Worm (Caenorhabditis elegans) whole organism, L3 larva: ENCODE measurements around the gene str-229.

ENCODE experiments used
- ama-1 ChIP-seq: fragments of 150-350 bp; optimal IDR thresholded peaks from 2 replicates; lab custom pipeline; 2018
- ceh-28 ChIP-seq: fragments of 150-350 bp; optimal IDR thresholded peaks from 2 replicates; lab custom pipeline; 2014; ENCODE audit warnings: missing biosample characterization, missing genetic modification reagents, missing genetic modification characterization
- ceh-82 ChIP-seq: fragments of 150-350 bp; optimal IDR thresholded peaks from 2 replicates; lab custom pipeline; 2014; ENCODE audit warnings: missing biosample characterization, missing genetic modification characterization
- ceh-9 ChIP-seq: sonication (generic microtip); optimal IDR thresholded peaks from 2 replicates; lab custom pipeline; 2018; ENCODE audit warnings: missing biosample characterization, missing genetic modification characterization
- daf-12 ChIP-seq: fragments of 150-350 bp; optimal IDR thresholded peaks from 2 replicates; lab custom pipeline; 2014; ENCODE audit warnings: missing biosample characterization, missing genetic modification reagents, missing genetic modification characterization
- egl-5 ChIP-seq: fragments of 150-350 bp; optimal IDR thresholded peaks from 2 replicates; lab custom pipeline; 2017; ENCODE audit warnings: missing biosample characterization, missing genetic modification reagents, missing genetic modification characterization, inconsistent platforms
- elt-1 ChIP-seq: fragments of 150-350 bp; optimal IDR thresholded peaks from 2 replicates; lab custom pipeline; 2014; ENCODE audit warnings: missing biosample characterization, missing genetic modification characterization
- elt-2 ChIP-seq: sonication (generic microtip); optimal IDR thresholded peaks from 2 replicates; lab custom pipeline; 2016; ENCODE audit warnings: missing genetic modification reagents, mild to moderate bottlenecking, missing genetic modification characterization, missing compliant biosample characterization
- elt-3 ChIP-seq, 3 experiments: fragments of 150-350 bp in 1 of 3; sonication (generic microtip) in 2 of 3; optimal IDR thresholded peaks; 2 replicates in 2 of 3; 4 replicates in 1 of 3; lab custom pipeline; 2014 to 2017; ENCODE audit warnings: missing biosample characterization in 3 of 3, missing genetic modification characterization in 3 of 3
- eor-1 ChIP-seq, 2 experiments: fragments of 150-350 bp; optimal IDR thresholded peaks; 2 replicates each; lab custom pipeline; 2014 to 2018; ENCODE audit warnings: missing biosample characterization in 2 of 2, missing genetic modification characterization in 2 of 2
- fkh-10 ChIP-seq: sonication (generic microtip); optimal IDR thresholded peaks from 2 replicates; lab custom pipeline; 2017; ENCODE audit warnings: missing biosample characterization, missing genetic modification reagents, missing genetic modification characterization
- fkh-2 ChIP-seq: fragments of 150-350 bp; optimal IDR thresholded peaks from 2 replicates; lab custom pipeline; 2014; ENCODE audit warnings: missing biosample characterization, missing genetic modification reagents, missing genetic modification characterization
- fos-1 ChIP-seq: fragments of 150-350 bp; optimal IDR thresholded peaks from 2 replicates; lab custom pipeline; 2014; ENCODE audit warnings: missing biosample characterization, missing genetic modification characterization
- hmg-11 ChIP-seq: sonication (generic microtip); optimal IDR thresholded peaks from 2 replicates; lab custom pipeline; 2016; ENCODE audit warnings: missing genetic modification characterization, missing compliant biosample characterization
- lin-39 ChIP-seq: fragments of 150-350 bp; optimal IDR thresholded peaks from 2 replicates; lab custom pipeline; 2018; ENCODE audit warnings: missing biosample characterization, missing genetic modification reagents, missing genetic modification characterization
- mdl-1 ChIP-seq: fragments of 150-350 bp; optimal IDR thresholded peaks from 2 replicates; lab custom pipeline; 2014; ENCODE audit warnings: missing biosample characterization, missing genetic modification characterization
- mml-1 ChIP-seq: fragments of 150-350 bp; sonication (generic microtip); optimal IDR thresholded peaks from 3 replicates; lab custom pipeline; 2014; ENCODE audit warnings: missing biosample characterization, missing genetic modification characterization
- nfya-1 ChIP-seq: sonication (generic microtip); optimal IDR thresholded peaks from 2 replicates; lab custom pipeline; 2017; ENCODE audit warnings: missing genetic modification characterization, mild to moderate bottlenecking, missing compliant biosample characterization, antibody characterized with exemption, moderate library complexity; ENCODE audit not compliant: insufficient read depth
- nhr-11 ChIP-seq: fragments of 150-350 bp; optimal IDR thresholded peaks from 2 replicates; lab custom pipeline; 2014; ENCODE audit warnings: missing biosample characterization, missing genetic modification characterization
- nhr-12 ChIP-seq: fragments of 150-350 bp; optimal IDR thresholded peaks from 2 replicates; lab custom pipeline; 2014; ENCODE audit warnings: missing biosample characterization, missing genetic modification characterization
- nhr-23 ChIP-seq: fragments of 150-350 bp; optimal IDR thresholded peaks from 2 replicates; lab custom pipeline; 2014; ENCODE audit warnings: missing biosample characterization, missing genetic modification reagents, missing genetic modification characterization
- nhr-25 ChIP-seq: sonication (generic microtip); optimal IDR thresholded peaks from 2 replicates; lab custom pipeline; 2017; ENCODE audit warnings: missing biosample characterization, missing genetic modification characterization
- nhr-28 ChIP-seq: fragments of 150-350 bp; optimal IDR thresholded peaks from 2 replicates; lab custom pipeline; 2014; ENCODE audit warnings: missing biosample characterization, missing genetic modification characterization
- nhr-43 ChIP-seq: sonication (generic microtip); optimal IDR thresholded peaks from 2 replicates; lab custom pipeline; 2016; ENCODE audit warnings: mild to moderate bottlenecking, missing genetic modification characterization, missing compliant biosample characterization; ENCODE audit not compliant: poor library complexity, severe bottlenecking
- nhr-67 ChIP-seq: fragments of 150-350 bp; optimal IDR thresholded peaks from 2 replicates; lab custom pipeline; 2014; ENCODE audit warnings: missing biosample characterization, missing genetic modification characterization
- nhr-76 ChIP-seq: fragments of 150-350 bp; sonication (generic microtip); optimal IDR thresholded peaks from 5 replicates; lab custom pipeline; 2014; ENCODE audit warnings: missing biosample characterization, missing genetic modification characterization
- pqm-1 ChIP-seq: fragments of 150-350 bp; optimal IDR thresholded peaks from 2 replicates; lab custom pipeline; 2017; ENCODE audit warnings: missing biosample characterization, missing genetic modification characterization, inconsistent platforms
- sea-2 ChIP-seq: fragments of 150-350 bp; sonication (generic microtip); optimal IDR thresholded peaks from 4 replicates; lab custom pipeline; 2014; ENCODE audit warnings: missing biosample characterization, missing genetic modification reagents, missing genetic modification characterization
- skn-1 ChIP-seq: fragments of 150-350 bp; optimal IDR thresholded peaks from 2 replicates; lab custom pipeline; 2014; ENCODE audit warnings: missing biosample characterization, missing genetic modification characterization
- snpc-4 ChIP-seq: fragments of 150-350 bp; optimal IDR thresholded peaks from 2 replicates; lab custom pipeline; 2014; ENCODE audit warnings: missing biosample characterization, missing genetic modification characterization
- tbx-2 ChIP-seq: sonication (generic microtip); optimal IDR thresholded peaks from 2 replicates; lab custom pipeline; 2016; ENCODE audit warnings: mild to moderate bottlenecking, missing genetic modification characterization, missing compliant biosample characterization
- unc-39 ChIP-seq: sonication (generic microtip); optimal IDR thresholded peaks from 4 replicates; lab custom pipeline; 2017; ENCODE audit warnings: missing biosample characterization, missing genetic modification characterization
- unc-62 ChIP-seq: fragments of 150-350 bp; sonication (generic microtip); optimal IDR thresholded peaks from 4 replicates; lab custom pipeline; 2014; ENCODE audit warnings: missing biosample characterization, missing genetic modification reagents, missing genetic modification characterization
- zag-1 ChIP-seq: fragments of 150-350 bp; optimal IDR thresholded peaks from 2 replicates; lab custom pipeline; 2014; ENCODE audit warnings: missing biosample characterization, missing genetic modification characterization
- ztf-11 ChIP-seq: fragments of 150-350 bp; optimal IDR thresholded peaks from 2 replicates; lab custom pipeline; 2014; ENCODE audit warnings: missing biosample characterization, missing genetic modification characterization
- ztf-4 ChIP-seq: fragments of 150-350 bp; optimal IDR thresholded peaks from 2 replicates; lab custom pipeline; 2014; ENCODE audit warnings: missing biosample characterization, missing genetic modification characterization

Gene str-229

DNA sequence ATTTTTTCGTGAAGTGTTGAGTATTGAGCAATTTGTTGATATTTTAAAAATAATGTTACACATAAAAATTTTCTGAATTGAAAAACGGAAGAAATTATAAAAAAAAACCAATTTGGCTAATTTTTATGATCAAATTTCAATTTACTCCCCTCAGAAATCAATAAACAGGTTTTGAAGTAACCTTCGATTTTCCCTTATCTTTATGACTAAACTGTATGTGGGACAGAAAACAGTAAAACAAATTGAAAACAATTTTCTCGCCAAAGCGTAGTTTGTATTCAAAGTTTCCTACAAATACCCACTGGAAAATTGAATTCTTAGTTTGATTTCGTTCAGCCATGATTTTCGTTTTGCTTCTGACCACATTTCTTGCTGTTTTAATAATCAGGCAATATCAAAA is 36.4 kb upstream of the str-229 start, which contains the start of gene cyp-35B1:
Gene cyp-35B1 (plus strand): TSS at position 244 of the 400 bp plus-strand sequence.
- TF ChIP-seq unc-62 (GFP tag; lab: Kevin White, UChicago) (no peak), snpc-4 (tag; lab: Kevin White, UChicago) (no peak), ceh-28 (tag; lab: Kevin White, UChicago) (peak; percentile 19), elt-3 (tag; optimal IDR thresholded peaks at IDR 0.05; lab: Kevin White, UChicago) (no peak), ceh-82 (tag; lab: Kevin White, UChicago) (no peak), daf-12 (tag; lab: Kevin White, UChicago) (no peak)

DNA sequence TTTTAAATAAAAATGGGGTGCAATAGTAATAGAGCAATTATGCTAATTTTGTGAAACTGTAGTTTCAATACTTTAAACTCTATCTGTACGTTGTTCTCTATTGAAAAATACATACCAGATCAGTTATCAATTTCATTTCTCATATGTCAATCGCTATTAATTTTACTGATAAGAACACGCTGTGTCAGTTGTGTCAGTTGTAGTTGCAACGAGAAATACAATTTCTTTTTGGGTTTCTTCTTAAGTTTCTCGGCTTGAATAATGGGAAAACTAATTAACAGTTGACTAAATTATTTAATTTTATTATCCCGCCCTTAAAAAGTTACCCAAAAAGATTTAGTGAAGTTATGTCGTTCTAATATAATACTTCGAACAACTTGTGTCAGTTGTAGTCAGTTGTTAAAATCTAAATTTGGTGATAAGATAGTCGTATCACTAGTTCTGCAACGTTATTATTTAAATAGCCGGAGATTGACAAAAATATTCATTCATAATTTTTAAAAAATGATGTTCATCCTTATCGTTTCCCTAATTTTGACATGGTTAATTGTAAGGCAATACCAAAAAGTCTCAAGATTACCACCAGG is 33.6 kb upstream of the str-229 start, which contains the start of gene cyp-35A5:
Gene cyp-35A5 (plus strand): TSS at position 435 of the 587 bp plus-strand sequence.
- no peak for TF ChIP-seq ceh-82 (tag; lab: Kevin White, UChicago)
- no peak for TF ChIP-seq nhr-28 (tag; lab: Kevin White, UChicago)
- TF ChIP-seq tbx-2 (tag; lab: Kevin White, UChicago), result no peak
- no peak for TF ChIP-seq unc-39
- no peak for TF ChIP-seq fkh-10 (GFP tag; lab: Kevin White, UChicago)
- TF ChIP-seq eor-1 (tag; optimal IDR thresholded peaks at IDR 0.05; lab: Kevin White, UChicago), result no peak
- peak; percentile 78 for TF ChIP-seq elt-2 (tag; lab: Kevin White, UChicago)
- no peak for TF ChIP-seq nhr-43 (tag; lab: Kevin White, UChicago)
- peak; percentile 0 for TF ChIP-seq pqm-1 (tag; lab: Kevin White, UChicago)
- no peak for TF ChIP-seq nhr-67
- no peak for TF ChIP-seq ztf-11
- TF ChIP-seq lin-39 (tag; lab: Kevin White, UChicago), result no peak
- no peak for TF ChIP-seq nhr-76 (tag; lab: Kevin White, UChicago)
- TF ChIP-seq fkh-2 (tag; lab: Kevin White, UChicago), result no peak
- no peak for TF ChIP-seq ztf-4 (tag; lab: Kevin White, UChicago)
- no peak for TF ChIP-seq nhr-12

DNA sequence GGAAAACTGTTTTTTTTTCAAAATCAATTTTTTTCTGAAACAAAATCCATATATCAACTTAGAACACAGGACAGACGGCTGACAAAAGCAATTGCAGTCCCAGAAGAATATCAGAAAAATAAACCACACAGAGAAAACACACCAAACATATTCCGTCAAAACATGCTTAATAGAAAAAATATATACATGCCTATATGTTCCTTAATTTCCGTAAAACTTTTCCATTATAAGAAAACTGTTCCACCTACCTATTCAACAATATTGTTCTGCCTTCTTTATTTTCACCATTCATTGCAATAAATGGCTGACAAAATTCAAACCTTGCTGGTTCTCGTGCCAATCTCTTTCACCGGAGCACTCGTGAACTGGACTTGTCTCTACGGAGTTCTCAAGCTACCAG is 29.0 kb upstream of the str-229 start, which contains the start of gene srx-63:
Gene srx-63 (plus strand): TSS at position 301 of the 400 bp plus-strand sequence.
- TF ChIP-seq nhr-23, result no peak
- no peak for TF ChIP-seq nhr-11 (tag; lab: Kevin White, UChicago)
- no peak for TF ChIP-seq elt-1 (tag; lab: Kevin White, UChicago)
- TF ChIP-seq ceh-82 (tag; lab: Kevin White, UChicago), result no peak
- TF ChIP-seq fkh-2 (tag; lab: Kevin White, UChicago), result no peak
- TF ChIP-seq sea-2 (GFP tag; lab: Kevin White, UChicago), result no peak
- no peak for TF ChIP-seq unc-62 (GFP tag; lab: Kevin White, UChicago)
- TF ChIP-seq elt-2 (tag; lab: Kevin White, UChicago), result no peak
- no peak for TF ChIP-seq fos-1 (tag; lab: Kevin White, UChicago)
- no peak for TF ChIP-seq lin-39 (tag; lab: Kevin White, UChicago)
- no peak for TF ChIP-seq ceh-9 (tag; lab: Kevin White, UChicago)
- no peak for TF ChIP-seq nhr-25 (tag; lab: Kevin White, UChicago)
- no peak for TF ChIP-seq ama-1
- TF ChIP-seq zag-1 (tag; lab: Kevin White, UChicago), result no peak
- no peak for TF ChIP-seq pqm-1 (tag; lab: Kevin White, UChicago)
- no peak for TF ChIP-seq nfya-1 (tag; lab: Kevin White, UChicago)
- TF ChIP-seq unc-39, result no peak
- no peak for TF ChIP-seq egl-5 (tag; lab: Kevin White, UChicago)
- no peak for TF ChIP-seq mml-1

DNA sequence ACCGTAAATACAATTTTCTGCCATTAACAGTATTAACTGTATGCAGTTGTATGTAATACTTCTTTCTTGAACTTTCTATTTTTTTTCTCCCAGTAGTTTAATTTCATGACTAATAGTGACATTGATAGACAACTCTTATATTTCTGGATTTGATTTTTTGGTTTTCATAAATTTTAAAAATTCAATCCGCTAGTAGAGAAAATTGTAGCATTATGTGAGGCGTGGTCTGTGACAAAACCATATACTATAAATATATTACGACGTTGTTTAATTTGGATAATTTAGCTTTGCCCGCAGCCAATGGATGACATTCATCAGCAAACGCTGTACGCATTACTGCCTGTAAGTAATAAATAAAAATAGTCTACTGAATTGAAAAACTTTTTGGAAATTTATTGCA is 26.7 kb upstream of the str-229 start, which contains the start of gene srx-64:
Gene srx-64 (plus strand): TSS at position 301 of the 400 bp plus-strand sequence.
- TF ChIP-seq skn-1 (no peak), hmg-11 (tag; lab: Kevin White, UChicago) (no peak), sea-2 (GFP tag; lab: Kevin White, UChicago) (no peak), nhr-23 (no peak), fkh-2 (tag; lab: Kevin White, UChicago) (no peak), nhr-67 (no peak), mdl-1 (tag; lab: Kevin White, UChicago) (no peak), nhr-25 (tag; lab: Kevin White, UChicago) (no peak), nfya-1 (tag; lab: Kevin White, UChicago) (no peak), zag-1 (tag; lab: Kevin White, UChicago) (no peak)
